Fruit fly (Drosophila melanogaster) whole organism, embryonic: ENCODE results near the gene SP1173.

Experiments
- Bteb2 ChIP-seq: fragments of 200-800 bp; sonication (Bioruptor generic); optimal IDR thresholded peaks from 2 replicates; lab custom pipeline; 2016; ENCODE audit warnings: missing biosample characterization, missing genetic modification characterization
- CG10209 ChIP-seq: fragments of 200-800 bp; sonication (Bioruptor generic); optimal IDR thresholded peaks from 3 replicates; lab custom pipeline; 2017; ENCODE audit warnings: missing biosample characterization, mild to moderate bottlenecking, missing genetic modification characterization, missing genetic modification reagents
- CG10274 ChIP-seq: fragments of 200-800 bp; sonication (Bioruptor generic); optimal IDR thresholded peaks from 3 replicates; lab custom pipeline; 2017; ENCODE audit warnings: missing biosample characterization, mild to moderate bottlenecking, missing genetic modification characterization
- CG11247 ChIP-seq: fragments of 200-800 bp; sonication (Bioruptor generic); IDR thresholded peaks from 2 replicates; pipeline ENCODE4 v1.3.6; 2022; ENCODE audit warnings: missing biosample characterization, missing genetic modification characterization
- CG11456 ChIP-seq: fragments of 200-800 bp; sonication (Bioruptor generic); IDR thresholded peaks from 3 replicates; pipeline ENCODE4 v1.3.6; 2022; ENCODE audit warnings: missing biosample characterization, missing genetic modification characterization
- CG11504 ChIP-seq: fragments of 200-800 bp; sonication (Bioruptor generic); optimal IDR thresholded peaks from 3 replicates; lab custom pipeline; 2019; ENCODE audit warnings: missing biosample characterization, mild to moderate bottlenecking, missing genetic modification characterization, moderate library complexity
- CG13424 ChIP-seq: fragments of 200-800 bp; sonication (Bioruptor generic); optimal IDR thresholded peaks from 2 replicates; lab custom pipeline; 2019; ENCODE audit warnings: missing biosample characterization, mild to moderate bottlenecking, missing genetic modification characterization, moderate library complexity
- CG14014 ChIP-seq: fragments of 200-800 bp; sonication (Bioruptor generic); IDR thresholded peaks from 2 replicates; pipeline ENCODE4 v1.3.6; 2022; ENCODE audit warnings: missing biosample characterization, missing genetic modification characterization
- CG15514 ChIP-seq: fragments of 200-800 bp; sonication (Bioruptor generic); optimal IDR thresholded peaks from 3 replicates; lab custom pipeline; 2017; ENCODE audit warnings: missing biosample characterization, missing genetic modification characterization, mild to moderate bottlenecking, moderate library complexity, missing genetic modification reagents
- CG17328 ChIP-seq: fragments of 200-800 bp; sonication (Bioruptor generic); IDR thresholded peaks from 2 replicates; pipeline ENCODE4 v1.3.6; 2022; ENCODE audit warnings: missing biosample characterization, missing genetic modification characterization
- CG2120 ChIP-seq: fragments of 200-800 bp; sonication (Bioruptor generic); optimal IDR thresholded peaks from 3 replicates; lab custom pipeline; 2016; ENCODE audit warnings: missing biosample characterization, missing genetic modification characterization
- CG2202 ChIP-seq: fragments of 200-800 bp; sonication (Bioruptor generic); optimal IDR thresholded peaks from 2 replicates; lab custom pipeline; 2018; ENCODE audit warnings: missing biosample characterization, mild to moderate bottlenecking, missing genetic modification characterization
- CG2678 ChIP-seq: fragments of 200-800 bp; sonication (Bioruptor generic); optimal IDR thresholded peaks from 3 replicates; lab custom pipeline; 2019; ENCODE audit warnings: missing biosample characterization, mild to moderate bottlenecking, missing genetic modification characterization, moderate library complexity
- CG31441 ChIP-seq: fragments of 200-800 bp; sonication (Bioruptor generic); IDR thresholded peaks from 2 replicates; pipeline ENCODE4 v1.3.6; 2022; ENCODE audit warnings: missing biosample characterization, missing genetic modification characterization
- CG32772 ChIP-seq: fragments of 200-800 bp; sonication (Bioruptor generic); IDR thresholded peaks from 2 replicates; pipeline ENCODE4 v1.3.6; 2022; ENCODE audit warnings: missing biosample characterization, missing genetic modification characterization
- CG5180 ChIP-seq: fragments of 200-800 bp; sonication (Bioruptor generic); optimal IDR thresholded peaks from 3 replicates; lab custom pipeline; 2017; ENCODE audit warnings: missing biosample characterization, missing genetic modification characterization, mild to moderate bottlenecking, moderate library complexity, missing genetic modification reagents
- CG5245 ChIP-seq: fragments of 200-800 bp; sonication (Bioruptor generic); optimal IDR thresholded peaks from 3 replicates; lab custom pipeline; 2016; ENCODE audit warnings: missing biosample characterization, missing genetic modification characterization
- CG6654 ChIP-seq: fragments of 200-800 bp; sonication (Bioruptor generic); optimal IDR thresholded peaks from 2 replicates; lab custom pipeline; 2017; ENCODE audit warnings: missing biosample characterization, mild to moderate bottlenecking, missing genetic modification characterization
- CG7987 ChIP-seq: fragments of 200-800 bp; sonication (Bioruptor generic); optimal IDR thresholded peaks from 2 replicates; lab custom pipeline; 2018; ENCODE audit warnings: missing biosample characterization, mild to moderate bottlenecking, missing genetic modification characterization, moderate library complexity
- CG8388 ChIP-seq: fragments of 200-800 bp; sonication (Bioruptor generic); optimal IDR thresholded peaks from 2 replicates; lab custom pipeline; 2019; ENCODE audit warnings: missing biosample characterization, mild to moderate bottlenecking, missing genetic modification characterization, moderate library complexity
- CG8924 ChIP-seq: fragments of 200-800 bp; optimal IDR thresholded peaks from 3 replicates; lab custom pipeline; 2019; ENCODE audit warnings: missing biosample characterization, mild to moderate bottlenecking, missing genetic modification characterization, moderate library complexity
- CG9876 ChIP-seq: fragments of 200-800 bp; sonication (Bioruptor generic); optimal IDR thresholded peaks from 2 replicates; lab custom pipeline; 2016; ENCODE audit warnings: missing biosample characterization, missing genetic modification characterization
- Deaf1 ChIP-seq: fragments of 200-800 bp; optimal IDR thresholded peaks from 3 replicates; lab custom pipeline; 2019; ENCODE audit warnings: missing biosample characterization, mild to moderate bottlenecking, missing genetic modification characterization, moderate library complexity
- Dll ChIP-seq: fragments of 200-800 bp; sonication (Bioruptor generic); IDR thresholded peaks from 4 replicates; pipeline ENCODE4 v1.3.6; 2022; ENCODE audit warnings: missing biosample characterization, missing genetic modification characterization; ENCODE audit not compliant: partially characterized antibody
- GATAe ChIP-seq: fragments of 200-800 bp; sonication (Bioruptor generic); conservative IDR thresholded peaks from 2 replicates; pipeline ENCODE4 v1.3.6; 2022; ENCODE audit warnings: missing biosample characterization, missing genetic modification characterization
- HHEX ChIP-seq: fragments of 200-800 bp; sonication (Bioruptor generic); optimal IDR thresholded peaks from 3 replicates; lab custom pipeline; 2017; ENCODE audit warnings: missing biosample characterization, mild to moderate bottlenecking, missing genetic modification characterization, missing genetic modification reagents
- Mad ChIP-seq: fragments of 200-800 bp; sonication (Bioruptor generic); optimal IDR thresholded peaks from 2 replicates; lab custom pipeline; 2016; ENCODE audit warnings: missing biosample characterization, missing genetic modification characterization
- Opbp ChIP-seq: fragments of 200-800 bp; sonication (Bioruptor generic); IDR thresholded peaks from 3 replicates; pipeline ENCODE4 v1.3.6; 2022; ENCODE audit warnings: missing biosample characterization, missing genetic modification characterization; ENCODE audit not compliant: partially characterized antibody
- Rfx ChIP-seq: fragments of 200-800 bp; sonication (Bioruptor generic); IDR thresholded peaks from 2 replicates; pipeline ENCODE4 v1.3.6; 2022; ENCODE audit warnings: missing biosample characterization, missing genetic modification characterization
- Sin3A ChIP-seq: fragments of >200 bp; optimal IDR thresholded peaks from 2 replicates; lab custom pipeline; 2018
- Sox102F ChIP-seq: fragments of 200-800 bp; sonication (Bioruptor generic); optimal IDR thresholded peaks from 2 replicates; lab custom pipeline; 2018; ENCODE audit warnings: missing biosample characterization, mild to moderate bottlenecking, missing genetic modification characterization, moderate library complexity
- Xbp1 ChIP-seq: fragments of 200-800 bp; sonication (Bioruptor generic); optimal IDR thresholded peaks from 3 replicates; lab custom pipeline; 2016; ENCODE audit warnings: missing biosample characterization, mild to moderate bottlenecking, missing genetic modification characterization
- amos ChIP-seq: fragments of 200-800 bp; sonication (Bioruptor generic); IDR thresholded peaks from 2 replicates; pipeline ENCODE4 v1.3.6; 2022; ENCODE audit warnings: missing biosample characterization, missing genetic modification characterization; ENCODE audit not compliant: partially characterized antibody
- ase ChIP-seq: fragments of 200-800 bp; sonication (Bioruptor generic); IDR thresholded peaks from 3 replicates; pipeline ENCODE4 v1.3.6; 2022; ENCODE audit warnings: missing biosample characterization, missing genetic modification characterization
- bcd ChIP-seq: fragments of 200-800 bp; sonication (Bioruptor generic); optimal IDR thresholded peaks from 2 replicates; lab custom pipeline; 2017; ENCODE audit warnings: missing biosample characterization, mild to moderate bottlenecking, missing genetic modification characterization
- dm ChIP-seq: fragments of 200-800 bp; sonication (Bioruptor generic); optimal IDR thresholded peaks from 3 replicates; lab custom pipeline; 2016; ENCODE audit warnings: missing biosample characterization, missing genetic modification characterization
- fu2 ChIP-seq: fragments of 200-800 bp; sonication (Bioruptor generic); optimal IDR thresholded peaks from 2 replicates; lab custom pipeline; 2016; ENCODE audit warnings: missing biosample characterization, missing genetic modification characterization
- her ChIP-seq: fragments of 200-800 bp; sonication (Bioruptor generic); optimal IDR thresholded peaks from 2 replicates; lab custom pipeline; 2016; ENCODE audit warnings: missing biosample characterization, missing genetic modification characterization
- jing ChIP-seq: fragments of 200-800 bp; sonication (Bioruptor generic); optimal IDR thresholded peaks from 2 replicates; lab custom pipeline; 2018; ENCODE audit warnings: missing biosample characterization, mild to moderate bottlenecking, missing genetic modification characterization
- ken ChIP-seq: fragments of 200-800 bp; sonication (Bioruptor generic); IDR thresholded peaks from 3 replicates; pipeline ENCODE4 v1.3.6; 2022; ENCODE audit warnings: missing biosample characterization, missing genetic modification characterization
- pzg ChIP-seq: fragments of 200-800 bp; sonication (Bioruptor generic); optimal IDR thresholded peaks from 3 replicates; lab custom pipeline; 2018; ENCODE audit warnings: missing biosample characterization, mild to moderate bottlenecking, missing genetic modification characterization, moderate library complexity
- schlank ChIP-seq: fragments of 200-800 bp; sonication (Bioruptor generic); optimal IDR thresholded peaks from 2 replicates; lab custom pipeline; 2018; ENCODE audit warnings: missing biosample characterization, mild to moderate bottlenecking, missing genetic modification characterization
- shn ChIP-seq: fragments of 200-800 bp; sonication (Bioruptor generic); optimal IDR thresholded peaks from 3 replicates; lab custom pipeline; 2016; ENCODE audit warnings: missing biosample characterization, missing genetic modification characterization
- tna ChIP-seq: fragments of 200-800 bp; sonication (Bioruptor generic); IDR thresholded peaks from 2 replicates; pipeline ENCODE4 v1.3.6; 2022; ENCODE audit warnings: missing biosample characterization, missing genetic modification characterization; ENCODE audit not compliant: partially characterized antibody
- ttk ChIP-seq: fragments of 200-800 bp; sonication (Bioruptor generic); IDR thresholded peaks from 2 replicates; pipeline ENCODE4 v2.1.2; 2022; ENCODE audit warnings: missing biosample characterization, missing genetic modification characterization
- twi ChIP-seq: fragments of 200-800 bp; optimal IDR thresholded peaks from 2 replicates; lab custom pipeline; 2019; ENCODE audit warnings: missing biosample characterization, mild to moderate bottlenecking, missing genetic modification characterization, moderate library complexity
- tx ChIP-seq: fragments of 200-800 bp; sonication (Bioruptor generic); optimal IDR thresholded peaks from 2 replicates; lab custom pipeline; 2016; ENCODE audit warnings: missing biosample characterization, missing genetic modification characterization
- z ChIP-seq: fragments of 200-800 bp; sonication (Bioruptor generic); IDR thresholded peaks from 3 replicates; pipeline ENCODE4 v1.3.6; 2022; ENCODE audit warnings: missing biosample characterization, missing genetic modification characterization
- zen2 ChIP-seq: fragments of 200-800 bp; sonication (Bioruptor generic); IDR thresholded peaks from 3 replicates; pipeline ENCODE4 v1.3.6; 2022; ENCODE audit warnings: missing biosample characterization, missing genetic modification characterization; ENCODE audit not compliant: partially characterized antibody

Gene SP1173

DNA sequence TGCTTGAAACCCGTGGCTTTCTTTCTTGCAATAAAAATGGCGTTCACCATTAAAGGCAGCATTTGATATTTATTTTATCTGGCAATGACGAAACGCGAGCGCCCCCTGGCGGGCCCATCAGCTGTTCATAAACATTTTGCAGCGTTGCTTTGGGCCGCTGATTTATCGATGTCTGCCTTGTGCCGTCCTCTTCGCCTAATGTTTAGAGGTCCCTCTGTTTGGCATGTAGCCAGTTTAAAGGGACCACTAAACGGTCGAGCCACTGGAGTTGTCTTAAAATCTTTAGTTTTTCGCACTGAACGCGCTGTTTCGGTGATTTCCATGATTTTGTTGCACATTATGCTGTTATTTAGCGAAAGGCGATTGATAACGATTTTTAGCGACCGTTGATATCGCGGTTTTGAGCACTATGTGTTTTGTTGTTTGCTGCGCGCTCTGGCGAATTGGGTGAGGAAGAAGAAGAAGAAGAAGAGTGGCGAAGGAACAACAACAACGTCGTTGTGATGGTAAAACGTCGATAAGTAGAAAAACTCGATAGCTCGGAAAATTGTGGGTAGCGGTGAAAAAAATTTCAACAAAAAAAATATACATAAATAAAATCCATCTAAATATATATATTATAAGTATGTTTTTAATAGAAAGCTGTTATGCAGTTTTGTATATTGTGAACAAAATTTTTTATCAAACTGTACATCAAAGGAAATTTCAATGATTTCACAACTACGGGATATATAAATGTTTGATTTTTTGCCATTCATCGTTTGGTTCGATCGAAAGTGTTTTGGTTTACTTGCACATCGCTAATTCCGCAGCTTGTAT lies 49.2 kb upstream of the SP1173 start, which contains the start of the genes velo and Sbds (continued):
- TF ChIP-seq zen2 (GFP tag; lab: Robert Waterston, UW) (no peak; the same call in 2 of the 3 replicates), ttk (GFP tag; lab: Robert Waterston, UW) (0 out of 2 replicates have a peak, but pooled peaks have one; percentile 22), Sox102F (GFP tag; lab: Kevin White, UChicago) (no peak), amos (GFP tag; lab: Robert Waterston, UW) (peak; percentile 65), CG11247 (peak; percentile 36), bcd (GFP tag; lab: Kevin White, UChicago) (peak; percentile 24), CG10274 (GFP tag; lab: Kevin White, UChicago) (no peak), pzg (peak; percentile 84), CG8924 (tag; lab: Kevin White, UChicago) (peak; percentile 49), Bteb2 (GFP tag; lab: Kevin White, UChicago) (no peak), CG11504 (peak; percentile 6), CG31441 (no peak; the same call in 1 of the 2 replicates), jing (GFP tag; lab: Kevin White, UChicago) (no peak), Sin3A (lab: Kevin White, UChicago) (peak; percentile 19), tx (GFP tag; lab: Kevin White, UChicago) (no peak), CG6654 (GFP tag; lab: Kevin White, UChicago) (no peak), CG17328 (GFP tag; lab: Robert Waterston, UW) (peak; percentile 22; the same call in 1 of the 2 replicates), Opbp (GFP tag; lab: Robert Waterston, UW) (peak; percentile 72), z (GFP tag; lab: Robert Waterston, UW) (no peak), CG32772 (GFP tag; lab: Robert Waterston, UW) (peak; percentile 36; the same call in 1 of the 2 replicates), ken (GFP tag; lab: Robert Waterston, UW) (no peak), tna (GFP tag; lab: Robert Waterston, UW) (peak; percentile 34), Xbp1 (GFP tag; lab: Kevin White, UChicago) (peak; percentile 52), schlank (no peak), twi (tag; lab: Kevin White, UChicago) (no peak), CG15514 (GFP tag; lab: Kevin White, UChicago) (peak; percentile 58), CG9876 (GFP tag; lab: Kevin White, UChicago) (no peak), dm (GFP tag; lab: Kevin White, UChicago) (peak; percentile 77), CG2120 (peak; percentile 45), HHEX (GFP tag; lab: Kevin White, UChicago) (peak; percentile 5), CG13424 (tag; lab: Kevin White, UChicago) (peak; percentile 74), Rfx (GFP tag; lab: Robert Waterston, UW) (peak; percentile 70), GATAe (no peak), CG2202 (tag; lab: Kevin White, UChicago) (no peak), fu2 (GFP tag; lab: Kevin White, UChicago) (no peak), CG5180 (no peak), CG8388 (peak; percentile 37), CG2678 (tag; lab: Kevin White, UChicago) (peak; percentile 69), her (GFP tag; lab: Kevin White, UChicago) (peak; percentile 16), CG7987 (peak; percentile 29), Dll (GFP tag; lab: Robert Waterston, UW) (peak; percentile 88), ase (GFP tag; lab: Robert Waterston, UW) (no peak), CG14014 (GFP tag; lab: Robert Waterston, UW) (no peak), Mad (GFP tag; lab: Kevin White, UChicago) (no peak), CG10209 (GFP tag; lab: Kevin White, UChicago) (peak; percentile 11), shn (GFP tag; lab: Kevin White, UChicago) (no peak), CG11456 (GFP tag; lab: Robert Waterston, UW) (peak; percentile 69; the same call in 2 of the 3 replicates), Deaf1 (tag; lab: Kevin White, UChicago) (no peak), CG5245 (no peak)
